Worm (Caenorhabditis elegans) whole organism, midembryonic: ENCODE measurements around the gene fbxc-48.

ENCODE experiments used
- T22C8.4 ChIP-seq: fragments of 200-800 bp; sonication (Bioruptor generic); IDR thresholded peaks from 2 replicates; pipeline ENCODE4 v1.3.6; 2022; ENCODE audit warnings: missing genetic modification characterization, missing compliant biosample characterization
- cog-1 ChIP-seq: sonication (generic microtip); optimal IDR thresholded peaks from 2 replicates; lab custom pipeline; 2016; ENCODE audit warnings: missing genetic modification characterization, missing compliant biosample characterization
- flt-1 ChIP-seq: fragments of 200-800 bp; sonication (Bioruptor generic); IDR thresholded peaks from 2 replicates; pipeline ENCODE4 v1.3.6; 2022; ENCODE audit warnings: missing genetic modification characterization, missing compliant biosample characterization
- klf-2 ChIP-seq: fragments of 200-800 bp; sonication (Bioruptor generic); conservative IDR thresholded peaks from 2 replicates; pipeline ENCODE4 v1.3.6; 2022; ENCODE audit warnings: missing genetic modification reagents, missing genetic modification characterization, missing compliant biosample characterization
- med-1 ChIP-seq: sonication (generic microtip); optimal IDR thresholded peaks from 2 replicates; lab custom pipeline; 2017; ENCODE audit warnings: missing genetic modification characterization, mild to moderate bottlenecking, missing compliant biosample characterization, antibody characterized with exemption, missing genetic modification reagents; ENCODE audit not compliant: insufficient read depth
- ref-1 ChIP-seq: fragments of 200-800 bp; sonication (Bioruptor generic); conservative IDR thresholded peaks from 2 replicates; pipeline ENCODE4 v1.3.6; 2022; ENCODE audit warnings: missing genetic modification reagents, missing genetic modification characterization, missing compliant biosample characterization
- tab-1 ChIP-seq: fragments of 200-800 bp; sonication (Bioruptor generic); IDR thresholded peaks from 2 replicates; pipeline ENCODE4 v1.3.6; 2022; ENCODE audit warnings: missing genetic modification characterization, missing compliant biosample characterization
- ztf-23 ChIP-seq: fragments of 200-800 bp; sonication (Bioruptor generic); IDR thresholded peaks from 2 replicates; pipeline ENCODE4 v1.3.6; 2022; ENCODE audit warnings: missing genetic modification reagents, missing genetic modification characterization, missing compliant biosample characterization
- ztf-29 ChIP-seq: fragments of 200-800 bp; sonication (Bioruptor generic); IDR thresholded peaks from 2 replicates; pipeline ENCODE4 v1.3.6; 2022; ENCODE audit warnings: missing genetic modification reagents, missing genetic modification characterization, missing compliant biosample characterization

The fbxc-48 gene

DNA sequence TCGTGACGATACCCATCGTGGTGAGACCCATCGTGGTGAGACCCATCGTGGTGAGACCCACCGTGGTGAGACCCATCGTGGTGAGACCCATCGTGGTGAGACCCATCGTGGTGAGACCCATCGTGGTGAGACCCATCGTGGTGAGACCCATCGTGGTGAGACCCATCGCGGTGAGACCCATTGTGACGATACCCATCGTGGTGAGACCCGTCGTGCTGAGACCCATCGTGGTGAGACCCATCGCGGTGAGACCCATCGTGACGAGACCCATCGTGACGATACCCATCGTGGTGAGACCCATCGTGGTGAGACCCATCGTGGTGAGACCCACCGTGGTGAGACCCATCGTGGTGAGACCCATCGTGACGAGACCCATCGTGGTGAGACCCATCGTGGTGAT, 45.6 kb downstream of the fbxc-48 start:
- peak; percentile 80 for TF ChIP-seq tab-1
- TF ChIP-seq T22C8.4 (GFP tag; lab: Robert Waterston, UW): peak; percentile 34; the same call in 1 of the 2 replicates
- TF ChIP-seq ref-1 (GFP tag; lab: Robert Waterston, UW): 0 out of 2 replicates have a peak, but pooled peaks have one; percentile 28
- TF ChIP-seq ztf-23: peak; percentile 41; the same call in 1 of the 2 replicates

DNA sequence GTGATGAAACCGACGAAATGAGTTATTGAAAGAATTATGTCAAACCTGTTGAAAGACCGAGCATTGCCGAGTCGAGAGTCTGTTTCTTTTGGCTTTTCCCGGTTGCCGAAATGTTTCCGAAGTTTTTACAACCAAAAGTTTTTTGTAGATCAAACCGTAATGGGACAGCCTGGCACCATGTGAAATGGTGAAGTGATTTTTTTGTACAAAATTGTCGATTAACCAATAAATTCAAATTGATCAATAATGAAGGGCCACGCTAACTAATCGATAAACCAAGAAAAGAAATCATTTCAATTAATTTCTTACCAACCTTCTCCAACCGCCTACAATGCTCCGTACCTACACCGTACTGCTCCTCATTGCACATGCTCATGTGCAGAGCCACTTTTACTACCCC, 49.2 kb downstream of the fbxc-48 start, which contains the start of gene T02H6.3:
Gene T02H6.3 (plus strand): TSS at position 301 of the 400 bp plus-strand sequence.
- no peak for TF ChIP-seq ztf-23
- TF ChIP-seq T22C8.4 (GFP tag; lab: Robert Waterston, UW): no peak
- TF ChIP-seq tab-1: no peak
- no peak for TF ChIP-seq klf-2 (GFP tag; lab: Robert Waterston, UW)
- no peak for TF ChIP-seq flt-1 (GFP tag; lab: Robert Waterston, UW)
- TF ChIP-seq med-1 (GFP tag; lab: Kevin White, UChicago): no peak
- TF ChIP-seq ref-1 (GFP tag; lab: Robert Waterston, UW): no peak
- no peak for TF ChIP-seq ztf-29 (GFP tag; lab: Robert Waterston, UW)
- no peak for TF ChIP-seq cog-1 (tag; lab: Kevin White, UChicago)

DNA sequence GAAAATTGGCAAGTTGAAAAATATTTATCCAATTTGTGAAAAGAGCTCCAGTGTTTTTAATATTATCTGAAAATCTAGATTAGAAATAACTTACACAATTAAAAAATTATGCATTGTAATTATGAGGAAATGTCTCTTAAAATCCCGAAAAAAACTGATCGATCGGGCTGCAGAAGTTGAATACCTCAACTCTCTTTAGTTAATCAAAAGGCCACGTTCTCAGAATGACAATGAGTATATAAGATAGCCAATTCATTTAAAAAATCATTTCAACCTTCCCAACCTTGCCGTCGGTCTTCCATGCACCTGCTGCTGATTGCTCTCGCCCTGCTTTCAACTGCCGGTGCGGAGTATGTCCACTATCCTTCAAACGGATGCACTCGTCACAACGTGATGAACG, 51.0 kb downstream of the fbxc-48 start, which contains the start of gene T02H6.4:
Gene T02H6.4 (plus strand): TSS at position 301 of the 400 bp plus-strand sequence.
- no peak for TF ChIP-seq ztf-23
